Fruit fly (Drosophila melanogaster) whole organism, embryonic: ENCODE measurements around the gene Cyp4g15.

Experiments used
- CG12071 ChIP-seq: fragments of 200-800 bp; sonication (Bioruptor generic); optimal IDR thresholded peaks from 3 replicates; lab custom pipeline; 2018; ENCODE audit warnings: missing biosample characterization, mild to moderate bottlenecking, missing genetic modification characterization
- CG14441 ChIP-seq: fragments of 200-800 bp; sonication (Bioruptor generic); IDR thresholded peaks from 2 replicates; pipeline ENCODE4 v1.3.6; 2022; ENCODE audit warnings: missing biosample characterization, missing genetic modification characterization
- hkb ChIP-seq, 2 experiments: fragments of 200-800 bp in 1 of 2; fragments of >200 bp in 1 of 2; sonication (Bioruptor generic) in 1 of 2; IDR thresholded peaks in 1 of 2; optimal IDR thresholded peaks in 1 of 2; 2 replicates each; pipeline versions ENCODE4 v1.3.6 to Lab custom; 2017 to 2022; ENCODE audit warnings: missing biosample characterization in 1 of 2, missing genetic modification characterization in 1 of 2
- lbe ChIP-seq: fragments of 200-800 bp; sonication (Bioruptor generic); optimal IDR thresholded peaks from 2 replicates; lab custom pipeline; 2016; ENCODE audit warnings: missing biosample characterization, mild to moderate bottlenecking, missing genetic modification characterization
- scrt ChIP-seq: fragments of 200-800 bp; sonication (Bioruptor generic); optimal IDR thresholded peaks from 2 replicates; lab custom pipeline; 2018; ENCODE audit warnings: missing biosample characterization, mild to moderate bottlenecking, missing genetic modification characterization, moderate library complexity

DNA sequence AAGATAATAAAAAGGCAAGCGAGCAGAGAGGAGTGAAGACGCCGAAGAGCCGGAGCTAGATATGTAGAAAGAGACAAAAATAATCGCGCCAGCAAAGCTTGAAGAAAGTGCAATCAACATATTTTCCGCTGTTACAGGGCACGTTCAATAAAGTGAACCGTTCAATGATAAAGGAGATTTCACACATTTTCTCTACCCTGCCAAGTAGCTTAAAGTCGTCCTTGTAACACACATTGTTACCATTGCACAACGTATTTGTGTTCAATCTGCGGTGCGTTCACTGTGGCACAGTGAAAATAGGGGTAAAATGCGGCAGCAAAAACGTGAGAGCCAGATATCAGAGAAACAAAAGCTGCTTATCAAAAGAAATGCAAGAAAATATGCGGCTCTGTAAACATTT, 22.6 kb downstream of the Cyp4g15 start:
- TF ChIP-seq lbe (GFP tag; lab: Kevin White, UChicago) (peak; percentile 39), hkb (optimal IDR thresholded peaks at IDR 0.05; lab: Kevin White, UChicago) (no peak), hkb (GFP tag; IDR thresholded peaks at IDR 0.05; lab: Robert Waterston, UW) (peak; percentile 51; the same call in 1 of the 2 replicates), scrt (no peak), CG12071 (GFP tag; lab: Kevin White, UChicago) (peak; percentile 33), CG14441 (GFP tag; lab: Robert Waterston, UW) (peak; percentile 61)
